Fruit fly (Drosophila melanogaster): ENCODE data around the gene shps.

Gene shps

DNA sequence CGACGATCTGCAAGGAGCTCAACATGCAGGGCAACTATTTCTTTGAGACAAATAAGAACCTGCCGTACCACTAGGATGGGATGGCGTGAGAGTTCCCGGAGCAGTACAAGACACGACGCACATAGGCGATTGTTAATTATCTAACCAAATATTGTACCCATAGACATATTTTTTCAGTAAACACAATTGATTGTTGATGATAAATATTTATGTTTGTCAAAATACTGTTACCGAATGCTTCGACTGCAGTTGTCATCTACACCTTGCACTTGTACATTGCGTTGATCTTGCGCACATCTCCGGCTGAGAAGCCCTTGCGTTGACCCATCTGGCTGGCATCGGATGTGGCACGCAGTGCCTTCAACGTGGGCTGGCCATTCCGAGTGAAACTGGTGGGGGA is 13.8 kb downstream of the shps start:
- TF ChIP-seq CG14711 (tag; optimal IDR thresholded peaks at IDR 0.05) (no peak), CG5204 (GFP tag; optimal IDR thresholded peaks at IDR 0.05) (no peak), cnc (optimal IDR thresholded peaks at IDR 0.05) (no peak), CG11617 (GFP tag; optimal IDR thresholded peaks at IDR 0.05) (no peak), ovo (GFP tag; optimal IDR thresholded peaks at IDR 0.05) (no peak), CG12768 (GFP tag; optimal IDR thresholded peaks at IDR 0.05) (no peak), Crg-1 (GFP tag; optimal IDR thresholded peaks at IDR 0.05) (no peak), kay (GFP tag; ENCODE audit: borderline replicate concordance) (no peak), Clk (GFP tag; optimal IDR thresholded peaks at IDR 0.05) (no peak), CG7101 (tag; optimal IDR thresholded peaks at IDR 0.05) (no peak), Mnt (GFP tag; optimal IDR thresholded peaks at IDR 0.05) (no peak)

DNA sequence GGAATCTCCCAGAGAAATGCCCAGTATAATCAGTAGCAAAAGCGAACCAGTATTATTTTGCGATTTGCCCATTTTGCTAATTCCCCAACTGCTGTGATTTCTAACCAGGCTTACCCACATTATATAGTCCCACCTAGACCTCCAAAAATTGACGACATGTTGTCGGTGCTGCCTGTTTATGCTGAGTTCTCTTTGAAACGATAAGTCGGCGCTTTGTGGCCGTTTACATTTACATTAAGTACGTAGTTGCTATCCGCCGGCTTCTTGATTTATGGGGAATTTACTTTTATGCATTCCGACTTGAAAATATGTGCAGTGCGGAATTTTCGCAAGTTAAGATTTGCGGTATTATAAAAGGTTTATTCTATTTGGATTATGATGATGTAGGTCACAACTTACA is 14.9 kb downstream of the shps start, which contains the start of gene CG5715:
Gene CG5715, minus strand, starts transcription at position 101 of the 400 bp plus-strand sequence.
- TF ChIP-seq tj (GFP tag; optimal IDR thresholded peaks at IDR 0.05) = no peak
- no peak for TF ChIP-seq CG5204 (GFP tag; optimal IDR thresholded peaks at IDR 0.05)
- no peak for TF ChIP-seq cnc (optimal IDR thresholded peaks at IDR 0.05)
- TF ChIP-seq kay (GFP tag; ENCODE audit: borderline replicate concordance) = no peak
- TF ChIP-seq CG7045 (GFP tag; optimal IDR thresholded peaks at IDR 0.05) = no peak
- TF ChIP-seq Hr96 (GFP tag; optimal IDR thresholded peaks at IDR 0.05) = no peak
- TF ChIP-seq cic (GFP tag; optimal IDR thresholded peaks at IDR 0.05) = no peak
- TF ChIP-seq bab1 (GFP tag; optimal IDR thresholded peaks at IDR 0.05) = no peak
- TF ChIP-seq CG14711 (tag; optimal IDR thresholded peaks at IDR 0.05) = no peak
- TF ChIP-seq CG7101 (tag; optimal IDR thresholded peaks at IDR 0.05) = no peak
- TF ChIP-seq Mnt (GFP tag; optimal IDR thresholded peaks at IDR 0.05) = no peak
- TF ChIP-seq CG12768 (GFP tag; optimal IDR thresholded peaks at IDR 0.05) = no peak
- no peak for TF ChIP-seq pad (GFP tag; optimal IDR thresholded peaks at IDR 0.05)
- no peak for TF ChIP-seq Clk (GFP tag; optimal IDR thresholded peaks at IDR 0.05)
- TF ChIP-seq Crg-1 (GFP tag; optimal IDR thresholded peaks at IDR 0.05) = no peak

DNA sequence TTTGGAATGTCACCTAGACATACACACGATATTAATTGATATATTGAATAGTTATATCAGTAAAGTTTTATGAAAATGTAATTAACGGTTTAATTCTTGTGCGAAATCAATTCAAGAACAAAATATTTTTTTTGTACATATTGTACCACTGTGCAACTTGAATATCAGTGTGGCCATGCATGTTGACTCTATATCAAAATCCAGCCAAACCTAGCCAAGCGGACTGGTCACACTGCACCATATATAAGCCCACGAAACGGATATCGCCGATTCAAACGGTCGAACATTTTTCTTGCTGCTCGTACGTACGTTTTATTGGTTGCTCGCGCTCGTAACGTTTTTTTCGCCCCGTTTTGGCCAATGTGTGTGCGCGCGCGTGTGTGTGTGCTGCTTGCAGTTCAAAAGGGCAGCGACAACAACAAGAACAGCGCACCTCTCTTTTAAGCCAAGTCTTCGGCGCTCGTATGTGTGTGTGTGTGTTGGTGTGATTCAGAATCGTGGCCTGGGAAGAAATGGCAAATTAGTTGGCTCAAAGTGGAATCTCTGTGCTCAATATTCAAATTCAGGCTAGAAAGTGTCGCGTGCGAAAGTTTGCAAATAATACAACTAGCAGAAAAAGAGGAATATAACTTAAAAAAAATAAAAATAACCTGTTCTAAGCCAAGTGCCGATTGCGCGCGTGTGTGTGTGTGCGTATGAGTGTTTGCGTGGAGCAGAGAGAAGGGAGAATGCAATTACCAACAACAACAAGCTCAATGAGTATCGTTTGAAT is 15.6 kb downstream of the shps start, which contains the start of gene crb:
Gene crb, plus strand, starts transcription at position 295 of the 772 bp plus-strand sequence.
- TF ChIP-seq toe (GFP tag; optimal IDR thresholded peaks at IDR 0.05) = peak; percentile 41
- peak; percentile 57 for TF ChIP-seq CG7101 (tag; optimal IDR thresholded peaks at IDR 0.05)
- TF ChIP-seq CG1620 (GFP tag; optimal IDR thresholded peaks at IDR 0.05) = peak; percentile 71
- no peak for TF ChIP-seq tj (GFP tag; optimal IDR thresholded peaks at IDR 0.05)
- TF ChIP-seq CG33017 (tag; optimal IDR thresholded peaks at IDR 0.05) = peak; percentile 24
- TF ChIP-seq cnc (optimal IDR thresholded peaks at IDR 0.05) = no peak
- TF ChIP-seq Mnt (GFP tag; optimal IDR thresholded peaks at IDR 0.05) = peak; percentile 66
- peak; percentile 16 for TF ChIP-seq CG11617 (GFP tag; optimal IDR thresholded peaks at IDR 0.05)
- no peak for TF ChIP-seq CG7045 (GFP tag; optimal IDR thresholded peaks at IDR 0.05)
- TF ChIP-seq pad (GFP tag; optimal IDR thresholded peaks at IDR 0.05) = peak; percentile 34
- TF ChIP-seq Hr96 (GFP tag; optimal IDR thresholded peaks at IDR 0.05) = peak; percentile 56
- TF ChIP-seq ovo (GFP tag; optimal IDR thresholded peaks at IDR 0.05) = peak; percentile 63
- TF ChIP-seq Crg-1 (GFP tag; optimal IDR thresholded peaks at IDR 0.05) = peak; percentile 55
- TF ChIP-seq cic (GFP tag; optimal IDR thresholded peaks at IDR 0.05) = peak; percentile 62
- TF ChIP-seq CG14711 (tag; optimal IDR thresholded peaks at IDR 0.05) = peak; percentile 4
- peak; percentile 75 for TF ChIP-seq bab1 (GFP tag; optimal IDR thresholded peaks at IDR 0.05)

DNA sequence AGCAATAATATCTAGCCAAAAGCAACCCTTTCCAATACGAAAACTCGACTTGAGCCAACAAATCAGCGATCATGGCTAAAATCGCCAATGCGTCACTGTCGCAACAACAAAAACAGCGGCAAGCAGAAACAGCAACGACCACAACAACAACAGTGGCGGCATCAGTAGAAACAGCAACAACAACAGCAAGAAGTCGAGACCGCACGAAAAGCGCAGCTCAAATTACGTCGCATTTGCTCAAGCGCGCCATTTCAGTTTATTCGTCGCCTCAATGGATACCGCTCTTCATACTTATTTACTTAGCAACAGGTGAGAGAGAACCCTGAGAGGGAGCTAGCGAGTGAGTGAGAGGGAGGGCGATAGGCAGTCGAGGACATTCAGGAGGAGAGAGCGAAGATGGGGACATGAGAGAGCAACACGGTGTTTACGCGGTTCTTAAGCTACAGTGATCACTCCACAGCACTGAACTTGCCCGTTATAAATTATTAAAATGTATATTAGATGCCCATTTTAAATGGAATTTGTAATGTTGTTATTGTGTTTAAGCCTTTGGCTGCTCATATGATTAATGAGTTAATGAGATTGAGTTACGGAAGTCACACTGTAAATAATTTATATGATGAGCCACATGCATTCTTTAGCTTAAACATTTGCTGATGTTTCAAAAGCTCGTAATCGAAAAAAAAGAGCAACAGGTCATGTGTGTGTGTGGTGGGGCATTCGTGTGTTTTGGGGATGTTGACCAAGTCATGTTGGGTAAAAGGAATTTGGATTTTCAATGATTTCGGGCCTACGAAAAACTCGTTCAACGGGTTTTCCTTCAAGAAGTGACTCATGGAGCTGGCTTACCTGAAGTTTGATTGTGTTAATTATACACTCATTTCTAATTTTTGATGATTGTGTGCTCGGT is 16.4 kb downstream of the shps start:
- peak; percentile 80 for TF ChIP-seq Crg-1 (GFP tag; optimal IDR thresholded peaks at IDR 0.05)
- peak; percentile 57 for TF ChIP-seq CG11617 (GFP tag; optimal IDR thresholded peaks at IDR 0.05)
- peak; percentile 50 for TF ChIP-seq CG12768 (GFP tag; optimal IDR thresholded peaks at IDR 0.05)
- TF ChIP-seq cic (GFP tag; optimal IDR thresholded peaks at IDR 0.05) = no peak
- peak; percentile 43 for TF ChIP-seq CG7045 (GFP tag; optimal IDR thresholded peaks at IDR 0.05)
- TF ChIP-seq CG1620 (GFP tag; optimal IDR thresholded peaks at IDR 0.05) = peak; percentile 87
- TF ChIP-seq tj (GFP tag; optimal IDR thresholded peaks at IDR 0.05) = peak; percentile 93
- peak; percentile 92 for TF ChIP-seq CG7101 (tag; optimal IDR thresholded peaks at IDR 0.05)
- TF ChIP-seq CG14711 (tag; optimal IDR thresholded peaks at IDR 0.05) = peak; percentile 85
- peak; percentile 24 for TF ChIP-seq ovo (GFP tag; optimal IDR thresholded peaks at IDR 0.05)
- TF ChIP-seq Clk (GFP tag; optimal IDR thresholded peaks at IDR 0.05) = no peak
- peak; percentile 95 for TF ChIP-seq bab1 (GFP tag; optimal IDR thresholded peaks at IDR 0.05)
- TF ChIP-seq kay (GFP tag; ENCODE audit: borderline replicate concordance) = peak; percentile 90
- peak; percentile 9 for TF ChIP-seq pad (GFP tag; optimal IDR thresholded peaks at IDR 0.05)
- TF ChIP-seq CG33017 (tag; optimal IDR thresholded peaks at IDR 0.05) = peak; percentile 85
- TF ChIP-seq CG5204 (GFP tag; optimal IDR thresholded peaks at IDR 0.05) = peak; percentile 5
- TF ChIP-seq Mnt (GFP tag; optimal IDR thresholded peaks at IDR 0.05) = peak; percentile 50
- peak; percentile 12 for TF ChIP-seq toe (GFP tag; optimal IDR thresholded peaks at IDR 0.05)
- TF ChIP-seq cnc (optimal IDR thresholded peaks at IDR 0.05) = no peak
- TF ChIP-seq Hr96 (GFP tag; optimal IDR thresholded peaks at IDR 0.05) = peak; percentile 66

DNA sequence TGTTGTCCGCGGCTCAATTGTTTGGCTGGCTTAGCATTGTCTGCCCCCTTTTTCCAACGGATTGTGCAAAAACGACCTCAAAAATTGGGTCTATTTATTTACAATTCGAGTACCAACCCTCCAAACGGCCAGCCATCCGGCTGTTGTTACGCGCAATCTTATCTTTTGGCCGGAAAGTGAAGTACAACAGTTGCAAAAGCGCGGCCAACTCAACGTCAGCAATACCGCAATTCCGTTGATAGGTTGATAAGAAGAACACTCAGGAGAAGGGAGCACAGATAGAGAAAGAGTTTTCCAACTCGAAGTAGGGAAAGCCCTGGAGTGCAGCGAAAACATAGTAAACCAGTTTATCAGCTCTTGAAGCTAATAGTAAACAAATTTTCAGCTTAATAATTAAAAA is 17.5 kb downstream of the shps start:
- TF ChIP-seq toe (GFP tag; optimal IDR thresholded peaks at IDR 0.05) (no peak), cic (GFP tag; optimal IDR thresholded peaks at IDR 0.05) (peak; percentile 64), kay (GFP tag; ENCODE audit: borderline replicate concordance) (peak; percentile 89)

Data from whole organism, adult.